Fruit fly (Drosophila melanogaster): ENCODE measurements around the gene CG45071.

Gene CG45071

dm6 chr3L:15093929-15094588 is 11.6 kb upstream of the CG45071 start:
- no peak for TF ChIP-seq CG8119 (GFP tag; IDR thresholded peaks at IDR 0.05)
- TF ChIP-seq CG6163 (GFP tag; IDR thresholded peaks at IDR 0.05), result no peak
- no peak for TF ChIP-seq Smox (GFP tag; optimal IDR thresholded peaks at IDR 0.05)
- peak; percentile 29 for TF ChIP-seq cyc (GFP tag; optimal IDR thresholded peaks at IDR 0.05)
- TF ChIP-seq CG3032 (tag; optimal IDR thresholded peaks at IDR 0.05), result no peak
- TF ChIP-seq Hr39 (GFP tag; optimal IDR thresholded peaks at IDR 0.05), result peak; percentile 20
- TF ChIP-seq CG6792 (GFP tag; optimal IDR thresholded peaks at IDR 0.05), result peak; percentile 12
- no peak for TF ChIP-seq Hr38 (GFP tag; optimal IDR thresholded peaks at IDR 0.05)
- no peak for TF ChIP-seq spab (GFP tag; optimal IDR thresholded peaks at IDR 0.05)
- peak; percentile 32 for TF ChIP-seq CG6808 (GFP tag; optimal IDR thresholded peaks at IDR 0.05)
- TF ChIP-seq lz (GFP tag; optimal IDR thresholded peaks at IDR 0.05), result peak; percentile 2
- TF ChIP-seq CG6854 (GFP tag; optimal IDR thresholded peaks at IDR 0.05), result no peak
- TF ChIP-seq CG1621 (tag; optimal IDR thresholded peaks at IDR 0.05), result no peak
- peak; percentile 44; the same call in 1 of the 2 replicates for TF ChIP-seq CG15336 (GFP tag; IDR thresholded peaks at IDR 0.05)
- no peak for TF ChIP-seq CG8632 (GFP tag; optimal IDR thresholded peaks at IDR 0.05)
- TF ChIP-seq Ets96B (tag; optimal IDR thresholded peaks at IDR 0.05), result no peak
- TF ChIP-seq CG10669 (GFP tag; optimal IDR thresholded peaks at IDR 0.05), result no peak
- peak; percentile 19 for TF ChIP-seq Hr4 (GFP tag; optimal IDR thresholded peaks at IDR 0.05)
- peak; percentile 4 for TF ChIP-seq Met (GFP tag; optimal IDR thresholded peaks at IDR 0.05)
- peak; percentile 3 for TF ChIP-seq Ets21C (GFP tag; optimal IDR thresholded peaks at IDR 0.05)
- TF ChIP-seq CG31627 (GFP tag; optimal IDR thresholded peaks at IDR 0.05), result peak; percentile 40
- no peak for TF ChIP-seq Sox15 (GFP tag; optimal IDR thresholded peaks at IDR 0.05)
- TF ChIP-seq CG10631 (GFP tag; optimal IDR thresholded peaks at IDR 0.05), result no peak
- no peak for TF ChIP-seq Eip93F (GFP tag; optimal IDR thresholded peaks at IDR 0.05)
- no peak for TF ChIP-seq dsx (GFP tag; optimal IDR thresholded peaks at IDR 0.05; ENCODE audit: poor library complexity, severe bottlenecking)
- TF ChIP-seq OdsH (GFP tag; optimal IDR thresholded peaks at IDR 0.05), result peak; percentile 14
- peak; percentile 73 for TF ChIP-seq Eip78C (GFP tag)
- peak; percentile 44 for TF ChIP-seq topi (GFP tag; optimal IDR thresholded peaks at IDR 0.05)
- no peak for TF ChIP-seq Lpt (GFP tag; optimal IDR thresholded peaks at IDR 0.05)
- TF ChIP-seq CG32006 (GFP tag; optimal IDR thresholded peaks at IDR 0.05), result no peak
- no peak for TF ChIP-seq CG16779 (tag; optimal IDR thresholded peaks at IDR 0.05)
- peak; percentile 77 for TF ChIP-seq vri (GFP tag; optimal IDR thresholded peaks at IDR 0.05)
- TF ChIP-seq ss (GFP tag; optimal IDR thresholded peaks at IDR 0.05), result no peak
- peak; percentile 17 for TF ChIP-seq Sox14 (GFP tag; optimal IDR thresholded peaks at IDR 0.05)
- no peak for TF ChIP-seq dac (GFP tag; optimal IDR thresholded peaks at IDR 0.05)
- TF ChIP-seq eg (GFP tag; IDR thresholded peaks at IDR 0.05), result peak; percentile 48; the same call in 1 of the 3 replicates
- no peak for TF ChIP-seq CG11762 (GFP tag; optimal IDR thresholded peaks at IDR 0.05; ENCODE audit: insufficient read depth)
- no peak for TF ChIP-seq CG11294 (GFP tag; IDR thresholded peaks at IDR 0.05)
- TF ChIP-seq esn (GFP tag; optimal IDR thresholded peaks at IDR 0.05), result peak; percentile 37
- TF ChIP-seq CG6276 (GFP tag; optimal IDR thresholded peaks at IDR 0.05), result no peak
- TF ChIP-seq CG8319 (GFP tag; optimal IDR thresholded peaks at IDR 0.05), result no peak
- no peak for TF ChIP-seq CG3919 (GFP tag; optimal IDR thresholded peaks at IDR 0.05)
- TF ChIP-seq achi (GFP tag; optimal IDR thresholded peaks at IDR 0.05), result no peak
- TF ChIP-seq salr (GFP tag; optimal IDR thresholded peaks at IDR 0.05), result no peak
- TF ChIP-seq Sox102F (GFP tag; optimal IDR thresholded peaks at IDR 0.05), result peak; percentile 32
- peak; percentile 66 for TF ChIP-seq fkh (GFP tag; optimal IDR thresholded peaks at IDR 0.05)
- TF ChIP-seq svp (GFP tag), result peak; percentile 85
- TF ChIP-seq net (GFP tag; optimal IDR thresholded peaks at IDR 0.05), result no peak
- no peak for TF ChIP-seq fd85E (GFP tag; optimal IDR thresholded peaks at IDR 0.05)
- TF ChIP-seq CG34406 (GFP tag; optimal IDR thresholded peaks at IDR 0.05), result peak; percentile 15
- no peak for TF ChIP-seq acj6 (GFP tag; optimal IDR thresholded peaks at IDR 0.05)
- peak; percentile 35 for TF ChIP-seq pdm3 (GFP tag; optimal IDR thresholded peaks at IDR 0.05)

All from whole organism, prepupa.